Worm (Caenorhabditis elegans): Measurements from ENCODE around the gene eef-1A.1.

ce11 chrIII:6991465-6991864 lies 20.0 kb upstream of the eef-1A.1 start:
- TF ChIP-seq lin-13 (GFP tag; optimal IDR thresholded peaks at IDR 0.05) (no peak), tra-1 (GFP tag; IDR thresholded peaks at IDR 0.05) (no peak), nhr-25 (tag; optimal IDR thresholded peaks at IDR 0.05; ENCODE audit: borderline replicate concordance, insufficient read depth) (no peak), hlh-30 (tag; optimal IDR thresholded peaks at IDR 0.05; ENCODE audit: insufficient read depth) (peak; percentile 30), ZK546.5 (tag; optimal IDR thresholded peaks at IDR 0.05) (no peak), ama-1 (optimal IDR thresholded peaks at IDR 0.05) (no peak), ces-1 (GFP tag; optimal IDR thresholded peaks at IDR 0.05) (no peak), T26A8.4 (GFP tag; IDR thresholded peaks at IDR 0.05) (no peak), spr-3 (GFP tag; optimal IDR thresholded peaks at IDR 0.05) (no peak)
